Fruit fly (Drosophila melanogaster): Measurements from ENCODE around the gene Gr93a.

Gr93a gene

dm6 chr3R:21849988-21850460, 17.7 kb downstream of the Gr93a start:
- no peak for TF ChIP-seq Dll (optimal IDR thresholded peaks at IDR 0.05)

DNA sequence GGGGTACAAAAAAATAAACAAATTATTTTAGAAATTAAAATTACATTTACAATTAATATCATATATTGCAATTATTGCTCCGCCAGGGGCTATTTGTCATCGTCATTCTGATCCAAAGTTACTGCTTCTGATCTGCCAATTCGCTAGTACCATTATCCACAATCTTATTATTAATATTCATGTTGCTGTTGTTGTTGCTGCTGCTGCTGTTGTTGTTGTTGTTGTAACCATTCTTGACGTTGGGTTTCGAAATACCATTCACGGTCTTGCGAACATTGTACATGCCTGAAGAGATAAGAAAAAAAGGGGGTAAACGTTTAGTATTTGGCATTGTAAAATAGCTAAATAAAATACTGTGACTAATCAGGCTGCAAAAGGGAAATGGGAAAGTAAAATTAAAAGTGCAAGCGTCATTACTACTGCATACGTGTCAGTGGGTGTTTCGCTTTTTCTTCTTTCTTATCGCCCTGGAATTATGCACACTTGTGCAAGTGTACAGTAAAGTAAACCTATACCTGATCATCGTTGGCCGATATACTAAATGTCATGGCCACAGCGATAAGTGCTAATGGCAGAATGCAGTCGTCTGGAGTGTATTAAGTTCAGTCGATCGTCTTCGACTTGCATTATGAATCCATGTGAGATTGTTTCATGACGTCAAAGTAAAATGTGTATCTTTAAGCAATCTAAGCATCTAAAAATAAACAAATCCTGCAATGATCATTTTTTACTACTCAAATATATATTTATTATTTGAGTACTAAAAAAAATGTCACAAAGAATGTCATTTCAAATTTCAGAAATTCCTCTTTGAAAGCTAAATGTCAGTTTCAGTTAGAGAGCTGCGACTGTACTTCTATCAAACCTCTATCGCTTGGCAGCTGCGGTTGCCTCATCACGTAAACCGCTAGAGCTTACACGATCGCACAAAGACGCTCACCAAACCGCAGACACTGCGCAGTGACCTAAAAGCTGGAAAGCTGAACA, 19.6 kb downstream of the Gr93a start:
- TF ChIP-seq pan (optimal IDR thresholded peaks at IDR 0.05) (no peak), usp (GFP tag; optimal IDR thresholded peaks at IDR 0.05) (no peak), EcR (GFP tag; optimal IDR thresholded peaks at IDR 0.05) (no peak), psq (optimal IDR thresholded peaks at IDR 0.05) (no peak), Dll (optimal IDR thresholded peaks at IDR 0.05) (no peak), CG8478 (optimal IDR thresholded peaks at IDR 0.05) (no peak)

dm6 chr3R:21852579-21853233, 20.4 kb downstream of the Gr93a start:
- no peak for TF ChIP-seq psq (optimal IDR thresholded peaks at IDR 0.05)

dm6 chr3R:21853618-21854573, 21.6 kb downstream of the Gr93a start:
- peak; percentile 31 for TF ChIP-seq CG8478 (optimal IDR thresholded peaks at IDR 0.05)
- no peak for TF ChIP-seq Dll (optimal IDR thresholded peaks at IDR 0.05)
- no peak for TF ChIP-seq psq (optimal IDR thresholded peaks at IDR 0.05)
- TF ChIP-seq EcR (GFP tag; optimal IDR thresholded peaks at IDR 0.05) = no peak

DNA sequence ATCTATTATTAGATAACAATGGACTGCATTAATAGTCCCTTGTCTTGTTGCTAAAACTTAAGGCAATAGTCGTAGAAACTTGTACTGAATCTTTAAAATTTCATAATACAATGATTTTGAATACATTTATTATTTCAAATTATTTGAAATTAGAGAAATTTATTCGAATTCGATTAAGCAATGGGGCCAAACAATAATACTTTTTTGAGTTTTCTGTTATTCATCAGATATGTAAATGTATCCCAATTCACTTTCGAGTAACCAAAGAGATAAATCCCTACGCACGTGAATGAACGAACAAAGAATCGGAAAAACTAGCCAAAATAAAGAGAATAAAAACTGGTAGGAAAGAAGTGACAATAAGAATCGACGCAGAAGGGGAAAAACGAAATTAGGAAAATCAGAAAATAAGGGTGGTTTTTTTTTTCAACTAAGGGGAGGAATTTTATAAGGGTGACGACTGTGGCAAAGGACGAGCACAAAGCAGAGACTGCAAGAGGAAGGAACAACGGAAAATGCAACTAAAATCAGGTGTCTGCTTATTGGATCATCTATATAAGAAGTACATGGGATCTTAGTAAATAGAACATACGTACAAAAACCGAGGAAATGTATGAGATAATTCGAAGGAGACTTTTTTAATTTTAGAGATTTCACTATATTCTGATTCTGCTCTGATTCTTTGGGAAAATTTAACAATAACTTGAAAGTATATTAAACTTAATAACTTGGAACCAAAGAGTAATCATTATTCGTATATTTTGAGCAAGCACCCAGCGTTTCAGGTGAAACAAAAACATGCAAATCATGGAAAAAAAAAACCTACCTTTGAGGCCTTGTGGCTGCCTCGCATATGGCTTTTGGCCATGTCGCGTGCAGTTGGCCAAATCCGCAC, 22.5 kb downstream of the Gr93a start:
- TF ChIP-seq pan (optimal IDR thresholded peaks at IDR 0.05) (no peak), usp (GFP tag; optimal IDR thresholded peaks at IDR 0.05) (no peak), Dll (optimal IDR thresholded peaks at IDR 0.05) (no peak), psq (optimal IDR thresholded peaks at IDR 0.05) (no peak), CG8478 (optimal IDR thresholded peaks at IDR 0.05) (no peak), EcR (GFP tag; optimal IDR thresholded peaks at IDR 0.05) (no peak)

DNA sequence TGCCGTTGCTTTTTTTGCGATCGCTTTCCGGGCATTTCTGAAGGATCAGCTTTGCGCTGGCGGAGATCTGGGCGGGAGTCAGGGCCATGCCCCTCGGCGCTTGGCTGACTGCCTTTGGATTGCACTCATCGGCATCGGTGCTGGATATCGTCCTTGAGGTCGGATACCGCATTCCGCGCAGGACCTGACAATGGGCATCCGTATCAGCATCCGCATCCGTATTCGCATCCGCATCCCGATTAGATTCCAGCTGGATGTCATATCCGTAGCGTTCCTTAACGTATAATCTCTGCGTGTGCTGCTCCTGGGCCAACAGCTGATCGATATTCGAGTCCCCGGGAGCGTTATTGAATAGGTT, 23.1 kb downstream of the Gr93a start:
- TF ChIP-seq usp (GFP tag; optimal IDR thresholded peaks at IDR 0.05) (no peak), EcR (GFP tag; optimal IDR thresholded peaks at IDR 0.05) (no peak), Dll (optimal IDR thresholded peaks at IDR 0.05) (no peak), pan (optimal IDR thresholded peaks at IDR 0.05) (no peak), psq (optimal IDR thresholded peaks at IDR 0.05) (no peak), CG8478 (optimal IDR thresholded peaks at IDR 0.05) (no peak)

- TF ChIP-seq EcR (GFP tag; optimal IDR thresholded peaks at IDR 0.05) (no peak), pan (optimal IDR thresholded peaks at IDR 0.05) (no peak), CG8478 (optimal IDR thresholded peaks at IDR 0.05) (no peak), Dll (optimal IDR thresholded peaks at IDR 0.05) (no peak), psq (optimal IDR thresholded peaks at IDR 0.05) (no peak), usp (GFP tag; optimal IDR thresholded peaks at IDR 0.05) (no peak)
Observed at dm6 chr3R:21856098-21856872, 24.0 kb downstream of the Gr93a start, which contains the start of gene glec. glec (minus strand) TSS chr3R:21856266.

dm6 chr3R:21856873-21857243, 24.6 kb downstream of the Gr93a start:
- TF ChIP-seq psq (optimal IDR thresholded peaks at IDR 0.05) = no peak
- TF ChIP-seq pan (optimal IDR thresholded peaks at IDR 0.05) = no peak
- no peak for TF ChIP-seq EcR (GFP tag; optimal IDR thresholded peaks at IDR 0.05)
- no peak for TF ChIP-seq CG8478 (optimal IDR thresholded peaks at IDR 0.05)

dm6 chr3R:21857509-21857908, 25.2 kb downstream of the Gr93a start:
- no peak for TF ChIP-seq Dll (optimal IDR thresholded peaks at IDR 0.05)
- no peak for TF ChIP-seq psq (optimal IDR thresholded peaks at IDR 0.05)
- TF ChIP-seq EcR (GFP tag; optimal IDR thresholded peaks at IDR 0.05) = no peak
- TF ChIP-seq usp (GFP tag; optimal IDR thresholded peaks at IDR 0.05) = no peak
- no peak for TF ChIP-seq CG8478 (optimal IDR thresholded peaks at IDR 0.05)
- TF ChIP-seq pan (optimal IDR thresholded peaks at IDR 0.05) = no peak

DNA sequence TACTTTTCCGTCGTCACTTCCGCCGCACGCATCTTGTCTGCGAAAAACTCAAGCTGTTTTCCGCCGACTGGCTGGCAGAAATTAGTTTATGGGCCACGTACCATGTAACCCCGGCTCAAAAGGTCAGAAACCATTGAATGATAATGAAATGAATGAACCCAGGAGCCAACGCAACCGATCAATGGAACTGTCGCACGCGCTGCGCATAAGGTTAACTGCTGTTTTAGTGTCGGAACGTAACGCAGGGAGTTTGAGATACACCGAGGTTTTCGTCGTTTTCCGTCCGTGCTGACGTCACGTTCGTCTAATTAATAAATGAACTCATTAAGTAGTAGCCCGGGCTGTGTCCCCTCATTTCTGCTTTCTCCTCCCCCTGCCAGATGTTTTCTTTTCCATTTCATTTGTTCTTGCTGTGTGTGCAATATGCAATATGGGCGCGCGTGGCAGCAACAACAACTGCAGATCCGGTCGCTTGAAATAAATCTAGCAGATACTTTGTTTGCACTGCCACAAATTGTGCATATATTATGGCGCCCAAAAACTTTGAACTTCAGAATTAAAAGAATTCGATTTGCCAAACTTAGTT, 26.1 kb downstream of the Gr93a start:
- no peak for TF ChIP-seq pan (optimal IDR thresholded peaks at IDR 0.05)
- TF ChIP-seq psq (optimal IDR thresholded peaks at IDR 0.05) = no peak
- TF ChIP-seq EcR (GFP tag; optimal IDR thresholded peaks at IDR 0.05) = no peak
- no peak for TF ChIP-seq Dll (optimal IDR thresholded peaks at IDR 0.05)
- no peak for TF ChIP-seq CG8478 (optimal IDR thresholded peaks at IDR 0.05)
- no peak for TF ChIP-seq usp (GFP tag; optimal IDR thresholded peaks at IDR 0.05)

All from whole organism.